Worm (Caenorhabditis elegans): ENCODE measurements around the gene T23F4.2.

Gene T23F4.2

DNA sequence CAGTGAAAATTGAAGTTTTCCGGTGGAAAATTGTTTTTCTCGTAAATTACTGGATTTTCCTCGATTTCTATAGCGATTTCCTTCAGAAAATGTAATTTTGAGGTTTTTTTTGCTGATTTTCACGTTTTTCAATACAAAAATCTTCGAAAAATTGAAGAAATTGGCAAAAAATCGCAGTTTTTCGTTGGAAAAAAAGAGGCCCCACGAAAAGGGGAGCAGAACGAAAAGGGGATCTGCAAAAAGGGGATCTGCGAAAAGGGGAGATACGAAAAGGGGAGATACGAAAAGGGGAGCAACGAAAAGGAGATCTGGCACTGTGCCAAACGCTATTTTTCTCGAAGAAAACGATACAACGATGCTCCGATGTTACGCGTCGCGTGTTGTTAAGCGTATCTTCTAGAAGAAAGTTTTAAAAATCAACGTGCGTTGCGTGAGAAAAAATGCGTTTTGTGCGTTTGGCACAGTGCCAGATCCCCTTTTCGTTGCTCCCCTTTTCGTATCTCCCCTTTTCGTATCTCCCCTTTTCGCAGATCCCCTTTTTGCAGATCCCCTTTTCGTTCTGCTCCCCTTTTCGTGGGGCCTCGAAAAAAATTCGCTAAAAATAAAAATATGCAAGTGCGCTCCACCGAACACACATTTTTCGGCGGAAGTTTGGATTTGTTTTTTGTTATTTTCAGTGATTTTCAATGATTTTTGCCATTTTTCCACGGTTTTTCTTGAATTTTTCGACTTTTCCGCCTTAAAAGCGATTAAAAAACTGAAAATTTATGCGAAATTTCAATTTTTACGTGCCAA lies 28.9 kb upstream of the T23F4.2 start:
- TF ChIP-seq athp-1 (tag; optimal IDR thresholded peaks at IDR 0.05) (peak; percentile 0), Y67H2A.10 (GFP tag; conservative IDR thresholded peaks at IDR 0.05) (peak; percentile 74), Y79H2A.3 (GFP tag; conservative IDR thresholded peaks at IDR 0.05) (peak; percentile 61; the same call in 1 of the 2 replicates), ztf-28 (GFP tag; IDR thresholded peaks at IDR 0.05) (peak; percentile 90), Y95B8A.8 (GFP tag; IDR thresholded peaks at IDR 0.05) (peak; percentile 78; the same call in 1 of the 2 replicates), ekl-4 (GFP tag; IDR thresholded peaks at IDR 0.05) (peak; percentile 46; the same call in 1 of the 2 replicates), attf-3 (GFP tag; conservative IDR thresholded peaks at IDR 0.05) (peak; percentile 77), madf-3 (GFP tag; IDR thresholded peaks at IDR 0.05) (peak; percentile 84; the same call in 1 of the 2 replicates), snpc-3.4 (tag; optimal IDR thresholded peaks at IDR 0.05) (peak; percentile 7), lin-26 (GFP tag; IDR thresholded peaks at IDR 0.05) (peak; percentile 71), madf-8 (GFP tag; conservative IDR thresholded peaks at IDR 0.05) (0 out of 2 replicates have a peak, but pooled peaks have one; percentile 25), attf-6 (GFP tag; IDR thresholded peaks at IDR 0.05) (0 out of 2 replicates have a peak, but pooled peaks have one; percentile 55), cebp-1 (GFP tag; IDR thresholded peaks at IDR 0.05) (peak; percentile 65), cebp-1 (tag; optimal IDR thresholded peaks at IDR 0.05) (peak; percentile 35), pbrm-1 (GFP tag; IDR thresholded peaks at IDR 0.05) (peak; percentile 83), mcd-1 (GFP tag; IDR thresholded peaks at IDR 0.05) (peak; percentile 96), lin-54 (GFP tag; optimal IDR thresholded peaks at IDR 0.05) (peak; percentile 69), ceh-100 (GFP tag; IDR thresholded peaks at IDR 0.05) (peak; percentile 99), Y53G8AR.9 (GFP tag; conservative IDR thresholded peaks at IDR 0.05) (peak; percentile 67; the same call in 1 of the 2 replicates), unc-130 (GFP tag; optimal IDR thresholded peaks at IDR 0.05) (peak; percentile 46), lin-40 (tag; optimal IDR thresholded peaks at IDR 0.05) (peak; percentile 46), F33H1.4 (GFP tag; IDR thresholded peaks at IDR 0.05) (peak; percentile 64), D2030.7 (GFP tag; IDR thresholded peaks at IDR 0.05) (peak; percentile 99), attf-5 (GFP tag; optimal IDR thresholded peaks at IDR 0.05) (peak; percentile 52), ceh-91 (GFP tag; IDR thresholded peaks at IDR 0.05) (peak; percentile 85), hmg-1.2 (GFP tag; IDR thresholded peaks at IDR 0.05) (peak; percentile 23), C17E4.6 (GFP tag; IDR thresholded peaks at IDR 0.05) (peak; percentile 56; the same call in 1 of the 2 replicates), efl-1 (GFP tag; optimal IDR thresholded peaks at IDR 0.05) (peak; percentile 31), K12H6.12 (tag; optimal IDR thresholded peaks at IDR 0.05) (peak; percentile 42), egrh-3 (GFP tag; IDR thresholded peaks at IDR 0.05) (peak; percentile 66), ztf-25 (GFP tag; IDR thresholded peaks at IDR 0.05) (peak; percentile 68; the same call in 1 of the 2 replicates), zim-3 (tag; optimal IDR thresholded peaks at IDR 0.05) (peak; percentile 18), lsl-1 (GFP tag; optimal IDR thresholded peaks at IDR 0.05) (peak; percentile 14), madf-10 (tag; optimal IDR thresholded peaks at IDR 0.05) (peak; percentile 21), dox-1 (GFP tag; IDR thresholded peaks at IDR 0.05) (peak; percentile 95), lir-1 (GFP tag; conservative IDR thresholded peaks at IDR 0.05) (peak; percentile 71; the same call in 1 of the 2 replicates), ceh-27 (GFP tag; optimal IDR thresholded peaks at IDR 0.05) (peak; percentile 50), madf-6 (GFP tag; IDR thresholded peaks at IDR 0.05) (peak; percentile 63), F49E8.2 (tag; optimal IDR thresholded peaks at IDR 0.05; ENCODE audit: insufficient read depth) (peak; percentile 11), bed-2 (GFP tag; IDR thresholded peaks at IDR 0.05) (peak; percentile 63), tlf-1 (GFP tag; optimal IDR thresholded peaks at IDR 0.05) (peak; percentile 3), aptf-2 (GFP tag; conservative IDR thresholded peaks at IDR 0.05) (peak; percentile 80), K11D2.4 (GFP tag; IDR thresholded peaks at IDR 0.05) (peak; percentile 60), rcor-1 (GFP tag; IDR thresholded peaks at IDR 0.05) (peak; percentile 84), dpl-1 (GFP tag; optimal IDR thresholded peaks at IDR 0.05) (peak; percentile 15), ztf-18 (tag; optimal IDR thresholded peaks at IDR 0.05) (peak; percentile 24)
